Fruit fly (Drosophila melanogaster) whole organism: ENCODE results near the gene Gas8.

Experiments
- CG8478 ChIP-seq: fragments of >200 bp; optimal IDR thresholded peaks from 2 replicates; lab custom pipeline; 2018; ENCODE audit warnings: inconsistent platforms
- Dll ChIP-seq: fragments of >200 bp; optimal IDR thresholded peaks from 2 replicates; lab custom pipeline; 2017
- EcR ChIP-seq, 2 experiments: fragments of >200 bp; optimal IDR thresholded peaks; 2 replicates each; lab custom pipeline; 2017; ENCODE audit warnings: missing biosample characterization in 2 of 2, missing genetic modification characterization in 2 of 2, missing genetic modification reagents in 2 of 2
- pan ChIP-seq: fragments of >200 bp; optimal IDR thresholded peaks from 2 replicates; lab custom pipeline; 2017
- psq ChIP-seq: fragments of >200 bp; optimal IDR thresholded peaks from 2 replicates; lab custom pipeline; 2017
- usp ChIP-seq: fragments of >200 bp; optimal IDR thresholded peaks from 2 replicates; lab custom pipeline; 2017; ENCODE audit warnings: missing biosample characterization, missing genetic modification characterization, mixed read lengths

Gene Gas8

dm6 chrX:3504751-3505150 is at the start of gene Gas8:
Gas8 (minus strand) TSS chrX:3504851.
- no peak for TF ChIP-seq psq
- TF ChIP-seq EcR (GFP tag; optimal IDR thresholded peaks at IDR 0.05; lab: Kevin White, UChicago) = no peak
- TF ChIP-seq Dll (lab: Kevin White, UChicago) = no peak
- no peak for TF ChIP-seq CG8478 (lab: Kevin White, UChicago)
- TF ChIP-seq pan = no peak
- TF ChIP-seq usp (GFP tag; lab: Kevin White, UChicago) = no peak

DNA sequence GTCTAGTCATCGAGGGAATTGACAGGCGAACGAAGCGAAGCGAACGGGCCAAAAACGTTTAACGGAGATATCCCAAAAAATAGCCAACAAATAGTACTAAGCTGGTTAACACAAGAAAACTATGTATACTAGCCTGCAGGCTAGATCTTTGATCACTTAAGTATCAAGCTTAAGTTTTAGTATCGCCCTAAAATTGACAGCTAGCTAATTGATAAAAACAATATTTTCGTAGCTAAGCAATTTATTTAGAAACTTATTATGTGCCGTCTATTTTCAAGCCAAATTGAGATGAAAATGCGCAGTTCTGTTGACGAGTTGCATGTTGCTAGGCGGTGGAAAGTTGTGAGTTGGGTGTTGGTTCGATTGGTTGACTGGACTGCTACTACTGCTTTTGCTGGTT is 44.6 kb upstream of the Gas8 start:
- no peak for TF ChIP-seq EcR (GFP tag; optimal IDR thresholded peaks at IDR 0.05; lab: Kevin White, UChicago)
- TF ChIP-seq psq = no peak
- no peak for TF ChIP-seq usp (GFP tag; lab: Kevin White, UChicago)
- TF ChIP-seq Dll (lab: Kevin White, UChicago) = no peak
- no peak for TF ChIP-seq pan
- TF ChIP-seq CG8478 (lab: Kevin White, UChicago) = no peak

DNA sequence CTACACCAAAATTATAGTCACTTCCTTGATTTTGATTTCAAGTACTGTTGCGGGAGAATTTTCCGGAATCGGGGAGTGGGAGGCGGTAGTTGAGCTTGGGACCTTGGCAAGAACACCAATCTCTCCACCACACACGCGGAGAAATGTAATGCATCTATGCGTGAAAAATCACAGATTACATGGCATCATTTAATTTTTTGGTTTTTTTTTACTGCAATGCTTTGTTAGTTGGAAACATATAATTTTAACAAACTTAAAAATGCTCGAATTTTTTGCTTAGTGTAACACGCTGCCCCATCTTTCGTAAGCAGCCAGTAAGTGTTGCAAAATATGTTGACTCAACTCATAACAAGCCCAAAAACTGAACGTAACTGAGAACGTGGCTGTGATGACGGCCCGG is 43.9 kb upstream of the Gas8 start:
- TF ChIP-seq usp (GFP tag; lab: Kevin White, UChicago) = no peak

DNA sequence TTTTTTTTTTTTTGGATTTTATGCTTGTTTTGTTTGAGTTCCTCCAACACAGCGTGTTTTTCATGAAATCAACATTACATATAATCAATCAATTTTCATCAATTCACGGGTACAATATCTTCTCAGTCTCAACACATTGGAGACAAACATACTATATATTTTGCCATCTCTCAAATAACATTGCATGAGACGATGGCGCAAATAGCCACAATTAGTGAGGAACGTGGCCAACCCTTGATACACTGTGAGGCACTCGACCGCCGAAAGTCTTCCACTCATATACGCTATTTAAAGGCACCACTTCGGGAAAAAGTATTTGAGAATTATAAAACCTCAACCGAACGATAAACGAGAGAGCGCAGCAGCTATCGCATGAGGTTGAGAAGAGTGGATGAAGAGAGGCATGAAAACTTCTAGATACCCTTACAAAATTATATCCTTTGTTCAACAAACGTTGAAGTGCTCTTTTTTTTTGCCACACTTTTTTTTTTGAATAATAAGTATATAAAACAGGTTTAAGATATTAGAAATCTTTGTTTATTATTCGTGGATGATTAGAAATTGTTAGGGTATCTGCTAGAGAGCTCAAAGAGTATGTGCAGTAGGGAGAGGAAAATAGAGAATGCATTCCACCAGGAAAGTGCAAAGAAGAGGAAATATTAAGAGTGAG is 41.3 kb upstream of the Gas8 start:
- no peak for TF ChIP-seq pan
- no peak for TF ChIP-seq Dll (lab: Kevin White, UChicago)
- TF ChIP-seq usp (GFP tag; lab: Kevin White, UChicago) = no peak
- TF ChIP-seq psq = no peak
- no peak for TF ChIP-seq EcR (GFP tag; optimal IDR thresholded peaks at IDR 0.05; lab: Kevin White, UChicago)
- no peak for TF ChIP-seq CG8478 (lab: Kevin White, UChicago)

DNA sequence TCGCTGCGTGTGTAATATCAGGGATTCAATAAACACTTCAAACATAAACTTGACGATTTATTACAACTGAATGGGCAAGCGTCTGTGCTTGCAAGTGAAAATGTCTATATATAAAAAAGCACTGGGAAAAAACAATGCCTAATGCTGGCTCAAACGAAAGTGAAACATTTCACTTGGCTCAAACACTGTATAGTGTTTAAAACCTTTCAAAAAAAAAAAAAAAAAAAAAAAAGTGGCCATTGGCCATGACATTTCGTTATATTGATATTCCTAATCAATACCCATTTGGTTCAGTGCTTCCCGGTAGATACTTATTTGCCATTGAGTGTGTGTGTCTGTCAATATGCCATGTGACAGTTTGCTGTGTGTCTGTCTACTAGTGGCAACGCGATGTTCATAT is 34.1 kb upstream of the Gas8 start:
- no peak for TF ChIP-seq Dll (lab: Kevin White, UChicago)
- TF ChIP-seq EcR (GFP tag; optimal IDR thresholded peaks at IDR 0.05; lab: Kevin White, UChicago) = no peak
- no peak for TF ChIP-seq psq
- no peak for TF ChIP-seq usp (GFP tag; lab: Kevin White, UChicago)
- TF ChIP-seq pan = no peak
- TF ChIP-seq CG8478 (lab: Kevin White, UChicago) = no peak

DNA sequence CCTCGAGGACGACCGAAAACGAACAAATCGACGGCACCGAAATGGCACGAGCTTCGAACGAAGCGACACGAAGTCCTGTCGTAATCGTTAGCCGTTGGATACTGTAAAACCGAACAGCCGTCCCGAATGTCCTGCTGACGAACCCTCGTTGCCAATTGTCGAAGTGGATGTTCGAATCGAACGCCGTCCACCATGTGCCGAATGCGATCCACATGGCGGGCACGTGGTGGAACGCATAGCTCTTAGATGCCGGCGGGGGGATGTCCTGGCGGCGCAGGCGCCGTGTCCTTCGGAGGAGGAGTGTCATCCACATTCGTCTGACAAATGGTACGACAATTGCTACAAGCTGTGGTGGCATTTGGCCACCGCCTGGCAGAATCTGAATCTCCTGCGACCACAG is 26.0 kb upstream of the Gas8 start:
- no peak for TF ChIP-seq usp (GFP tag; lab: Kevin White, UChicago)
- no peak for TF ChIP-seq Dll (lab: Kevin White, UChicago)
- TF ChIP-seq psq = no peak
- no peak for TF ChIP-seq pan

- TF ChIP-seq CG8478 (lab: Kevin White, UChicago) (no peak), Dll (lab: Kevin White, UChicago) (no peak), EcR (GFP tag; optimal IDR thresholded peaks at IDR 0.05; lab: Kevin White, UChicago) (no peak), usp (GFP tag; lab: Kevin White, UChicago) (no peak), psq (no peak), pan (no peak)
Measured at dm6 chrX:3514016-3514415, 9.4 kb upstream of the Gas8 start, which contains the start of gene CG13021. CG13021 (plus strand) TSS chrX:3514316.

- TF ChIP-seq psq = no peak
- TF ChIP-seq usp (GFP tag; lab: Kevin White, UChicago) = no peak
- TF ChIP-seq Dll (lab: Kevin White, UChicago) = no peak
- no peak for TF ChIP-seq pan
- no peak for TF ChIP-seq CG8478 (lab: Kevin White, UChicago)
- no peak for TF ChIP-seq EcR (GFP tag; optimal IDR thresholded peaks at IDR 0.05; lab: Kevin White, UChicago)
Measured at dm6 chrX:3504251-3504650, 400 bp downstream of the Gas8 start.

DNA sequence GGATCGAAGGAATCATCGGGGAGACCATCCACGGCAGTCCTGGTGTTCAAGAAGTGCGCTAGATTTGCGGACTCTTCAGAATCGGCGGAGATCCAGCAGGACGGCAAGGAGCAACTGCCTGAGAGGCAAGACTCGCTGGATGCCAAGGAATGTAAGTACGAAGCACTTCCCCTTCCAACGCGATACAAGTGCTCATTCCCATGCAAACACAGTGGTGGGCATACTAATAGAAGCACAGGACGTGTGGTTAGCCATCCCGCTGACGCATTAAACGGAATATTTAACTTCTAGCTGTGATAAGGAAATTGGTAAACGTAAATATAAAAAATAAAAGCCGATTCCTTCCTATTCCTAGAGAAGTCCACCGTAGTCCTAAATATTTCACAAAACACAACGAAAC is 18.8 kb downstream of the Gas8 start:
- TF ChIP-seq psq (no peak), pan (no peak), CG8478 (lab: Kevin White, UChicago) (no peak), usp (GFP tag; lab: Kevin White, UChicago) (no peak), Dll (lab: Kevin White, UChicago) (no peak), EcR (GFP tag; optimal IDR thresholded peaks at IDR 0.05; lab: Kevin White, UChicago) (no peak)

DNA sequence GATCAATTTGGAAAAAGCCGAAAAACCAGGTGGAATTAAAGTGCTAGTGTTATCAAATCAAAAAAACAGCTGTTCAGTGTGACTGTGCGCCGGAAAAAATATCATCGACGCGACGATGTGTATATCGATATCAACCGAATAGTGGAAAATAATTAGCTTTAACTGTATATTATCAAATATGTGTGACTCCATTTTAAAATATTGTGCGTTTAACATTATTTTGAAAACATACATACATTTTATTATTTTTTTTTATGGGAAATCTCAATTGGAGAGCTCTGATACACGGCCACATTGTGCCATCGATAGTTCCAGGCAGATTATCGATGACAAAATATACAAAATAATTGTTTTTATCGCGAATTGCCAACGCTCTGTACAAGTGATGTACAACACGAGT is 19.3 kb downstream of the Gas8 start, which contains the start of the genes CG14270 and CG10803:
TSS of gene CG14270 (minus strand) at position 75 of the 400 bp plus-strand sequence.
TSS of gene CG10803 (plus strand) at position 347 of the 400 bp plus-strand sequence.
- TF ChIP-seq psq (no peak), pan (no peak), CG8478 (lab: Kevin White, UChicago) (no peak), Dll (lab: Kevin White, UChicago) (no peak), usp (GFP tag; lab: Kevin White, UChicago) (no peak), EcR (GFP tag; optimal IDR thresholded peaks at IDR 0.05; lab: Kevin White, UChicago) (no peak)

dm6 chrX:3482119-3483014 is 22.3 kb downstream of the Gas8 start, which contains the start of the genes CG10804 and CG10802:
CG10804 (minus strand) TSS chrX:3482322.
CG10802 (plus strand) TSS chrX:3482965.
- TF ChIP-seq Dll (lab: Kevin White, UChicago) (no peak), CG8478 (lab: Kevin White, UChicago) (no peak), usp (GFP tag; lab: Kevin White, UChicago) (no peak), pan (no peak), EcR (GFP tag; optimal IDR thresholded peaks at IDR 0.05; lab: Kevin White, UChicago) (no peak), psq (no peak)

DNA sequence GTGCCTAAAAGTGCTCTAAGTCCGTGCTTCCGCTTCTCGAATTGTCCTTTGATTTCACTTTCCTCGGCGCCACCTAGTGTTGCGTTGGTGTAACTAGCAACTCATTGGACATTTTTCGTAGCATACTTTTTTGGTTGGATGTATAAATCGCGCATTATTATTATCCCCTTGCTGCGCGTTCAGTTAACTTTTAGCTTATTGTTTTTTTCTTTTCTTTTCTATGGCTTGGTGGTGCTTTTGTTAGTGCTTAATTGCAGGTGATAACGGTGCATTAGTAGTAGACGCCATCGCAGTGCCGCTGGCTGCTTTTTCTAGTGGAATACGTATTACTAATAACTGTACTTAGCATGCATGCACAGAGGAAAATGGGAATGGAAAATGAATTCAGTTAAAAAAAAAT is 23.6 kb downstream of the Gas8 start:
- no peak for TF ChIP-seq pan
- no peak for TF ChIP-seq Dll (lab: Kevin White, UChicago)
- no peak for TF ChIP-seq psq
- no peak for TF ChIP-seq CG8478 (lab: Kevin White, UChicago)
- TF ChIP-seq usp (GFP tag; lab: Kevin White, UChicago) = no peak
- no peak for TF ChIP-seq EcR (GFP tag; optimal IDR thresholded peaks at IDR 0.05; lab: Kevin White, UChicago)
